Fruit fly (Drosophila melanogaster): ENCODE results near the gene Uch-L5.

DNA sequence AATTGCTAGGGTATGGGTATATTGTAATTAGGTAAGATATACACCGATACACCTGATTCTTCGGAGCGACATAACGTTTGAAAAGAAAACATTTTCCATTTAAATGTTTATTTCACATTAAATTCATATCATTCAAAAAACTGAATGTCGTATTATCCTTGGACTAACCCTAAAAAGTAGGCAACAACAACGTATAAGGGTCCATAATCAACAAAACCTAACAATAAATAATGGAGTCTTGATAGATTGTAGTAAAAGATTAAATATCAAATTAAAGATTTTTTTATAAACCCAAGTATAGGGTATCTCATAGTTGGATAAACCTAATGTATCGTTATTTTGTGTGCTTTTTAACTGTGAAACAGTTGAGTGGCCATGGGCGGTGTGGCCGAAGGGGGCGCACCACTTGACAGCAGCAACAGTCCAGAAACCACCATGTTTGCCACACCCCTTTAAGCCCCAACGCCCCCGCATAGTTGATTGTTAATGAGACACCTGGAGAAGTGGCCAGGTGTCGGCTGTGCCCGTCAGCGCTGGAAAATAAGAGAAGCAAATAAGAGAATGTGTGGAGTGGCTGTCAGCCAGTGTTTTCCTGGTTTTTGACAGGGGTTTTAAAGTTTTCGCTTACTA lies 8.4 kb downstream of the Uch-L5 start:
- TF ChIP-seq CG10631 (GFP tag; optimal IDR thresholded peaks at IDR 0.05) (no peak), lz (GFP tag; optimal IDR thresholded peaks at IDR 0.05) (no peak), fkh (GFP tag; optimal IDR thresholded peaks at IDR 0.05) (no peak), CG11902 (GFP tag; optimal IDR thresholded peaks at IDR 0.05) (no peak), spab (GFP tag; optimal IDR thresholded peaks at IDR 0.05) (no peak), fd85E (GFP tag; optimal IDR thresholded peaks at IDR 0.05) (no peak), Hr38 (GFP tag; optimal IDR thresholded peaks at IDR 0.05) (no peak), CG31627 (GFP tag; optimal IDR thresholded peaks at IDR 0.05) (peak; percentile 29), CG8319 (GFP tag; optimal IDR thresholded peaks at IDR 0.05) (no peak), vri (GFP tag; optimal IDR thresholded peaks at IDR 0.05) (no peak), CG9139 (GFP tag; optimal IDR thresholded peaks at IDR 0.05) (no peak), OdsH (GFP tag; optimal IDR thresholded peaks at IDR 0.05) (peak; percentile 46), CG6808 (GFP tag; optimal IDR thresholded peaks at IDR 0.05) (no peak)

All from whole organism, prepupa.